Worm (Caenorhabditis elegans) whole organism, L4 larva: ENCODE data around the gene W03C9.2.

Experiments used
- F26F4.8 ChIP-seq: fragments of 200-800 bp; sonication (Bioruptor generic); conservative IDR thresholded peaks from 2 replicates; pipeline ENCODE4 v1.3.6; 2022; ENCODE audit warnings: missing genetic modification characterization, missing compliant biosample characterization
- F37D6.2 ChIP-seq: sonication (generic microtip); optimal IDR thresholded peaks from 2 replicates; lab custom pipeline; 2016; ENCODE audit warnings: mild to moderate bottlenecking, missing genetic modification characterization, missing compliant biosample characterization
- F49E8.2 ChIP-seq: sonication (generic microtip); optimal IDR thresholded peaks from 2 replicates; lab custom pipeline; 2016; ENCODE audit warnings: missing compliant biosample characterization, mild to moderate bottlenecking, missing genetic modification characterization, borderline replicate concordance
- R02D3.7 ChIP-seq: fragments of 150-350 bp; sonication (generic microtip); optimal IDR thresholded peaks from 3 replicates; lab custom pipeline; 2014; ENCODE audit warnings: missing biosample characterization, missing genetic modification characterization
- T26A8.4 ChIP-seq: fragments of 200-800 bp; sonication (Bioruptor generic); IDR thresholded peaks from 2 replicates; pipeline ENCODE4 v1.3.6; 2022; ENCODE audit warnings: missing genetic modification characterization, missing compliant biosample characterization
- Y105C5A.15 ChIP-seq: fragments of 200-800 bp; sonication (Bioruptor generic); IDR thresholded peaks from 2 replicates; pipeline ENCODE4 v1.3.6; 2022; ENCODE audit warnings: missing genetic modification characterization, missing compliant biosample characterization
- Y48G9A.11 ChIP-seq: fragments of 200-800 bp; sonication (Bioruptor generic); IDR thresholded peaks from 2 replicates; pipeline ENCODE4 v1.3.6; 2022; ENCODE audit warnings: missing genetic modification reagents, missing genetic modification characterization, missing compliant biosample characterization
- Y5F2A.4 ChIP-seq: fragments of 200-800 bp; sonication (Bioruptor generic); optimal IDR thresholded peaks from 2 replicates; lab custom pipeline; 2018; ENCODE audit warnings: mild to moderate bottlenecking, missing genetic modification characterization, missing compliant biosample characterization
- ZK337.2 ChIP-seq: fragments of 200-800 bp; sonication (Bioruptor generic); IDR thresholded peaks from 2 replicates; pipeline ENCODE4 v1.3.6; 2022; ENCODE audit warnings: missing genetic modification reagents, missing genetic modification characterization, missing compliant biosample characterization
- ZK546.5 ChIP-seq, 2 experiments: sonication (generic microtip); optimal IDR thresholded peaks; 2 replicates each; lab custom pipeline; 2017; ENCODE audit warnings: missing biosample characterization in 2 of 2, missing genetic modification characterization in 2 of 2
- aha-1 ChIP-seq: fragments of 150-350 bp; peaks from one replicate; lab custom pipeline; 2014; ENCODE audit warnings: missing biosample characterization, missing genetic modification characterization
- ceh-82 ChIP-seq: sonication (generic microtip); optimal IDR thresholded peaks from 2 replicates; lab custom pipeline; 2017; ENCODE audit warnings: missing biosample characterization, missing genetic modification characterization
- daf-16 ChIP-seq, 3 experiments: sonication (generic microtip); optimal IDR thresholded peaks; 2 replicates each; lab custom pipeline; 2016 to 2017; ENCODE audit warnings: missing genetic modification characterization in 3 of 3, missing genetic modification reagents in 3 of 3, mild to moderate bottlenecking in 2 of 3, missing compliant biosample characterization in 2 of 3, missing biosample characterization in 1 of 3, moderate library complexity in 1 of 3
- duxl-1 ChIP-seq: sonication (generic microtip); optimal IDR thresholded peaks from 2 replicates; lab custom pipeline; 2016; ENCODE audit warnings: mild to moderate bottlenecking, missing genetic modification characterization, moderate library complexity, missing compliant biosample characterization; ENCODE audit not compliant: poor library complexity
- egl-27 ChIP-seq: sonication (generic microtip); optimal IDR thresholded peaks from 3 replicates; lab custom pipeline; 2017; ENCODE audit warnings: missing biosample characterization, missing genetic modification reagents, missing genetic modification characterization
- egl-43 ChIP-seq: fragments of 200-800 bp; sonication (Bioruptor generic); IDR thresholded peaks from 2 replicates; pipeline ENCODE4 v1.3.6; 2022; ENCODE audit warnings: missing genetic modification reagents, missing genetic modification characterization, missing compliant biosample characterization
- fkh-10 ChIP-seq: fragments of 150-350 bp; optimal IDR thresholded peaks from 2 replicates; lab custom pipeline; 2014; ENCODE audit warnings: missing biosample characterization, missing genetic modification reagents, missing genetic modification characterization
- hif-1 ChIP-seq, 2 experiments: sonication (generic microtip); optimal IDR thresholded peaks; 2 replicates each; lab custom pipeline; 2016 to 2017; ENCODE audit warnings: missing compliant biosample characterization in 2 of 2, missing genetic modification characterization in 2 of 2, missing genetic modification reagents in 2 of 2, missing genotype in 2 of 2, mild to moderate bottlenecking in 1 of 2
- hlh-11 ChIP-seq: fragments of 200-800 bp; sonication (Bioruptor generic); optimal IDR thresholded peaks from 2 replicates; lab custom pipeline; 2018; ENCODE audit warnings: mild to moderate bottlenecking, missing genetic modification characterization, missing compliant biosample characterization
- hmg-1.1 ChIP-seq: fragments of 200-800 bp; sonication (Bioruptor generic); IDR thresholded peaks from 2 replicates; pipeline ENCODE4 v1.3.6; 2022; ENCODE audit warnings: missing genetic modification reagents, missing genetic modification characterization, missing compliant biosample characterization
- lim-7 ChIP-seq: fragments of 200-800 bp; sonication (Bioruptor generic); IDR thresholded peaks from 2 replicates; pipeline ENCODE4 v1.3.6; 2022; ENCODE audit warnings: missing genetic modification characterization, missing compliant biosample characterization
- lin-15B ChIP-seq: fragments of 150-350 bp; sonication (generic microtip); optimal IDR thresholded peaks from 3 replicates; lab custom pipeline; 2014; ENCODE audit warnings: missing biosample characterization, missing genetic modification characterization
- lin-29 ChIP-seq: fragments of 200-800 bp; sonication (Bioruptor generic); IDR thresholded peaks from 2 replicates; pipeline ENCODE4 v1.3.6; 2022; ENCODE audit warnings: missing genetic modification reagents, missing genetic modification characterization, missing compliant biosample characterization
- lin-38 ChIP-seq: fragments of 200-800 bp; sonication (Bioruptor generic); IDR thresholded peaks from 2 replicates; pipeline ENCODE4 v1.3.6; 2022; ENCODE audit warnings: missing genetic modification reagents, missing genetic modification characterization, missing compliant biosample characterization
- lin-39 ChIP-seq: fragments of 150-350 bp; optimal IDR thresholded peaks from 2 replicates; lab custom pipeline; 2014; ENCODE audit warnings: missing biosample characterization, missing genetic modification reagents, missing genetic modification characterization
- lir-3 ChIP-seq: sonication (generic microtip); optimal IDR thresholded peaks from 2 replicates; lab custom pipeline; 2016; ENCODE audit warnings: mild to moderate bottlenecking, missing genetic modification characterization, missing compliant biosample characterization
- lsy-2 ChIP-seq, 2 experiments: fragments of 150-350 bp in 1 of 2; sonication (generic microtip) in 1 of 2; optimal IDR thresholded peaks; 2 replicates each; lab custom pipeline; 2014 to 2017; ENCODE audit warnings: missing biosample characterization in 2 of 2, missing genetic modification characterization in 2 of 2
- madf-9 ChIP-seq: fragments of 200-800 bp; sonication (Bioruptor generic); conservative IDR thresholded peaks from 2 replicates; pipeline ENCODE4 v1.3.6; 2022; ENCODE audit warnings: missing genetic modification reagents, missing genetic modification characterization, missing compliant biosample characterization
- mep-1 ChIP-seq: fragments of 150-350 bp; sonication (generic microtip); optimal IDR thresholded peaks from 3 replicates; lab custom pipeline; 2014; ENCODE audit warnings: missing biosample characterization, missing genetic modification characterization
- nhr-10 ChIP-seq: fragments of 150-350 bp; optimal IDR thresholded peaks from 2 replicates; lab custom pipeline; 2014; ENCODE audit warnings: missing biosample characterization, missing genetic modification characterization
- nhr-11 ChIP-seq: fragments of 150-350 bp; optimal IDR thresholded peaks from 2 replicates; lab custom pipeline; 2014; ENCODE audit warnings: missing biosample characterization, missing genetic modification characterization
- nhr-28 ChIP-seq: fragments of 150-350 bp; optimal IDR thresholded peaks from 2 replicates; lab custom pipeline; 2014; ENCODE audit warnings: missing biosample characterization, missing genetic modification characterization
- nhr-48 ChIP-seq: sonication (generic microtip); optimal IDR thresholded peaks from 2 replicates; lab custom pipeline; 2016; ENCODE audit warnings: mild to moderate bottlenecking, missing genetic modification characterization, missing compliant biosample characterization
- nhr-6 ChIP-seq: fragments of 150-350 bp; optimal IDR thresholded peaks from 2 replicates; lab custom pipeline; 2014; ENCODE audit warnings: missing biosample characterization, missing genetic modification characterization
- nhr-77 ChIP-seq: fragments of 150-350 bp; optimal IDR thresholded peaks from 2 replicates; lab custom pipeline; 2014; ENCODE audit warnings: missing biosample characterization, missing genetic modification characterization
- pqm-1 ChIP-seq: sonication (generic microtip); optimal IDR thresholded peaks from 2 replicates; lab custom pipeline; 2017; ENCODE audit warnings: missing biosample characterization, missing genetic modification characterization
- set-16 ChIP-seq: fragments of 200-800 bp; sonication (Bioruptor generic); IDR thresholded peaks from 2 replicates; pipeline ENCODE4 v1.3.6; 2022; ENCODE audit warnings: missing genetic modification reagents, missing genetic modification characterization, missing compliant biosample characterization
- skn-1 ChIP-seq: fragments of 150-350 bp; optimal IDR thresholded peaks from 2 replicates; lab custom pipeline; 2014; ENCODE audit warnings: missing biosample characterization, missing genetic modification characterization
- snpc-1.2 ChIP-seq: fragments of 200-800 bp; sonication (Bioruptor generic); IDR thresholded peaks from 2 replicates; pipeline ENCODE4 v1.3.6; 2022; ENCODE audit warnings: missing genetic modification reagents, missing genetic modification characterization, missing compliant biosample characterization
- unc-130 ChIP-seq: sonication (generic microtip); optimal IDR thresholded peaks from 2 replicates; lab custom pipeline; 2016; ENCODE audit warnings: missing genetic modification reagents, missing genetic modification characterization, missing compliant biosample characterization
- unc-39 ChIP-seq: sonication (generic microtip); optimal IDR thresholded peaks from 2 replicates; lab custom pipeline; 2017; ENCODE audit warnings: missing biosample characterization, missing genetic modification characterization
- vab-7 ChIP-seq: fragments of 200-800 bp; sonication (Bioruptor generic); IDR thresholded peaks from 2 replicates; pipeline ENCODE4 v1.3.6; 2022; ENCODE audit warnings: missing genetic modification reagents, missing genetic modification characterization, missing compliant biosample characterization
- ztf-11 ChIP-seq: fragments of 150-350 bp; optimal IDR thresholded peaks from 2 replicates; lab custom pipeline; 2014; ENCODE audit warnings: missing biosample characterization, missing genetic modification characterization
- ztf-7 ChIP-seq: fragments of 150-350 bp; optimal IDR thresholded peaks from 2 replicates; lab custom pipeline; 2014; ENCODE audit warnings: missing biosample characterization, missing genetic modification characterization

W03C9.2 gene

ce11 chrII:11967507-11968127 lies 5.4 kb downstream of the W03C9.2 start, which contains the start of gene W03C9.5 (continued):
- TF ChIP-seq hmg-1.1 (GFP tag; lab: Robert Waterston, UW) (peak; percentile 89), fkh-10 (GFP tag; lab: Kevin White, UChicago) (peak; percentile 81), lir-3 (peak; percentile 46), lim-7 (GFP tag; lab: Robert Waterston, UW) (peak; percentile 70; the same call in 1 of the 2 replicates), R02D3.7 (no peak), Y105C5A.15 (no peak)
- TF ChIP-seq, all 104 proteins: peak for 70

- TF ChIP-seq nhr-11 (tag; lab: Kevin White, UChicago) (no peak), egl-43 (GFP tag; lab: Robert Waterston, UW) (no peak), T26A8.4 (GFP tag; lab: Robert Waterston, UW) (no peak), nhr-10 (tag; lab: Kevin White, UChicago) (no peak), ceh-82 (tag; lab: Kevin White, UChicago) (no peak), daf-16 (GFP tag; optimal IDR thresholded peaks at IDR 0.05; lab: Kevin White, UChicago) (no peak), daf-16 (tag; optimal IDR thresholded peaks at IDR 0.05; lab: Kevin White, UChicago) (no peak), skn-1 (tag; lab: Kevin White, UChicago) (no peak), lin-38 (GFP tag; lab: Robert Waterston, UW) (peak; percentile 88), Y48G9A.11 (GFP tag; lab: Robert Waterston, UW) (peak; percentile 92), duxl-1 (tag; lab: Kevin White, UChicago) (no peak), pqm-1 (tag; lab: Kevin White, UChicago) (no peak), F49E8.2 (tag; lab: Kevin White, UChicago) (peak; percentile 77), lin-15B (no peak), ZK546.5 (tag; optimal IDR thresholded peaks at IDR 0.05; lab: Kevin White, UChicago) (no peak), snpc-1.2 (GFP tag; lab: Robert Waterston, UW) (peak; percentile 60), unc-39 (tag; lab: Kevin White, UChicago) (no peak), lin-39 (no peak), lsy-2 (tag; optimal IDR thresholded peaks at IDR 0.05; lab: Kevin White, UChicago) (peak in 1 of 2 experiments; percentile 24), nhr-48 (tag; lab: Kevin White, UChicago) (no peak), unc-130 (GFP tag; lab: Kevin White, UChicago) (peak; percentile 84), egl-27 (tag; lab: Kevin White, UChicago) (no peak), vab-7 (GFP tag; lab: Robert Waterston, UW) (peak; percentile 56; the same call in 1 of the 2 replicates), ztf-11 (tag; lab: Kevin White, UChicago) (no peak), F26F4.8 (GFP tag; lab: Robert Waterston, UW) (no peak)
Observed at ce11 chrII:11968275-11968674, 6.1 kb downstream of the W03C9.2 start, which contains the start of gene mex-1. Gene mex-1 (plus strand): TSS chrII:11968637.

ce11 chrII:11969033-11969432 lies 6.9 kb downstream of the W03C9.2 start:
- TF ChIP-seq egl-43 (GFP tag; lab: Robert Waterston, UW): 0 out of 2 replicates have a peak, but pooled peaks have one; percentile 35
- TF ChIP-seq nhr-10 (tag; lab: Kevin White, UChicago): no peak
- peak; percentile 55 for TF ChIP-seq set-16 (GFP tag; lab: Robert Waterston, UW)

ce11 chrII:11971009-11971636 lies 9.0 kb downstream of the W03C9.2 start:
- no peak for TF ChIP-seq aha-1 (tag; lab: Kevin White, UChicago)
- TF ChIP-seq nhr-6 (tag; lab: Kevin White, UChicago): no peak
- no peak for TF ChIP-seq hif-1 (tag; optimal IDR thresholded peaks at IDR 0.05; lab: Kevin White, UChicago)
- TF ChIP-seq nhr-77 (tag; lab: Kevin White, UChicago): no peak
- no peak for TF ChIP-seq lin-29 (GFP tag; lab: Robert Waterston, UW)
- TF ChIP-seq R02D3.7: no peak
- TF ChIP-seq fkh-10 (GFP tag; lab: Kevin White, UChicago): no peak
- TF ChIP-seq Y5F2A.4 (GFP tag; lab: Kevin White, UChicago): no peak
- TF ChIP-seq madf-9: no peak
- TF ChIP-seq mep-1: no peak
- no peak for TF ChIP-seq F37D6.2 (tag; lab: Kevin White, UChicago)
- TF ChIP-seq Y48G9A.11 (GFP tag; lab: Robert Waterston, UW): no peak
- TF ChIP-seq nhr-28 (tag; lab: Kevin White, UChicago): no peak
- no peak for TF ChIP-seq hlh-11 (tag; lab: Kevin White, UChicago)
- no peak for TF ChIP-seq ztf-7 (tag; lab: Kevin White, UChicago)
- no peak for TF ChIP-seq lin-15B
- no peak for TF ChIP-seq unc-130 (GFP tag; lab: Kevin White, UChicago)
- no peak for TF ChIP-seq ZK337.2 (GFP tag; lab: Robert Waterston, UW)
